Worm (Caenorhabditis elegans) whole organism, mixed stage, embryonic: ENCODE results near the gene F49E10.4.
A peak's percentile ranks its signal among the peaks of the same experiment; 100 is the strongest.

Experiments used
- ces-1 ChIP-seq: fragments of 150-350 bp; optimal IDR thresholded peaks from 2 replicates; lab custom pipeline; 2014; ENCODE audit warnings: missing biosample characterization, missing genetic modification reagents, missing genetic modification characterization
- elt-1 ChIP-seq: sonication (generic microtip); optimal IDR thresholded peaks from 2 replicates; lab custom pipeline; 2017; ENCODE audit warnings: missing genetic modification characterization, mild to moderate bottlenecking, missing compliant biosample characterization, antibody characterized with exemption, moderate library complexity, borderline replicate concordance; ENCODE audit not compliant: insufficient read depth
- pha-4 ChIP-seq: fragments of 150-350 bp; optimal IDR thresholded peaks from 2 replicates; lab custom pipeline; 2018; ENCODE audit warnings: missing biosample characterization, missing genetic modification reagents, missing genetic modification characterization
- snpc-4 ChIP-seq: fragments of 150-350 bp; optimal IDR thresholded peaks from 2 replicates; lab custom pipeline; 2014; ENCODE audit warnings: missing biosample characterization, missing genetic modification characterization
- unc-62 ChIP-seq: fragments of 150-350 bp; optimal IDR thresholded peaks from 2 replicates; lab custom pipeline; 2014; ENCODE audit warnings: missing biosample characterization, missing genetic modification reagents, missing genetic modification characterization

DNA sequence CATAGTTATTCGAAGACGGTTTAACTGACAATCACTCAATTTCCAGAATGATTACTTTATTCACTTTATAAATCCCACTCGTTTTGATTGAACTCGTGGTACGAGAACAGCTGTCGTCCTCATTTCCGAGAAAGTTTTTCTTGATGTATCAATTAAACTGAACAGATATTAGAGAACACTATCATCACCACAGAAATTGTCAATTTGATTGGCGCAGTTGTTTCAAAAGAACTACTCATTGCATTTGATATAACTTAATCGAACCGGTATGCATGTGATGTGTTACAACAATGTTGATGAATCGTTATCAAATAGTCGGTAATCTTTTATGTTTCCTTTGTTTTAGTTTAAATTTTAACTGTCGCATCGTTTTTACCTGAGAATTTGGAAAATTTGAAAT lies 38.6 kb upstream of the F49E10.4 start:
- TF ChIP-seq unc-62 (peak; percentile 83), elt-1 (no peak), ces-1 (no peak), snpc-4 (tag; lab: Kevin White, UChicago) (no peak), pha-4 (no peak)
